Worm (Caenorhabditis elegans) whole organism, L1 larva: ENCODE measurements around the gene C29F7.1.
A peak's percentile ranks its signal among the peaks of the same experiment; 100 is the strongest.

Experiments
- C04F5.9 ChIP-seq: sonication (generic microtip); optimal IDR thresholded peaks from 2 replicates; lab custom pipeline; 2016; ENCODE audit warnings: missing genetic modification characterization, missing compliant biosample characterization
- C16A3.4 ChIP-seq: fragments of 150-350 bp; optimal IDR thresholded peaks from 2 replicates; lab custom pipeline; 2014; ENCODE audit warnings: missing biosample characterization, missing genetic modification characterization
- aha-1 ChIP-seq: fragments of 150-350 bp; optimal IDR thresholded peaks from 2 replicates; lab custom pipeline; 2014; ENCODE audit warnings: missing biosample characterization, missing genetic modification characterization
- ama-1 ChIP-seq: fragments of 150-350 bp; optimal IDR thresholded peaks from 2 replicates; lab custom pipeline; 2014
- blmp-1 ChIP-seq: fragments of 150-350 bp; optimal IDR thresholded peaks from 2 replicates; lab custom pipeline; 2014; ENCODE audit warnings: missing biosample characterization, missing genetic modification characterization
- ceh-82 ChIP-seq, 3 experiments: fragments of 150-350 bp in 1 of 3; sonication (generic microtip) in 2 of 3; optimal IDR thresholded peaks; 2 replicates each; lab custom pipeline; 2014 to 2017; ENCODE audit warnings: missing biosample characterization in 3 of 3, missing genetic modification characterization in 3 of 3
- ceh-90 ChIP-seq: sonication (generic microtip); optimal IDR thresholded peaks from 2 replicates; lab custom pipeline; 2016; ENCODE audit warnings: missing genetic modification characterization, missing compliant biosample characterization
- ces-1 ChIP-seq: fragments of 150-350 bp; optimal IDR thresholded peaks from 2 replicates; lab custom pipeline; 2014; ENCODE audit warnings: missing biosample characterization, missing genetic modification reagents, missing genetic modification characterization
- dsc-1 ChIP-seq: sonication (generic microtip); optimal IDR thresholded peaks from 2 replicates; lab custom pipeline; 2016; ENCODE audit warnings: mild to moderate bottlenecking, missing genetic modification characterization, missing compliant biosample characterization
- efl-1 ChIP-seq, 4 experiments: fragments of 150-350 bp; optimal IDR thresholded peaks in 3 of 4; peaks in 1 of 4; 1 replicate in 1 of 4; 2 replicates in 3 of 4; lab custom pipeline; 2014; ENCODE audit warnings: missing biosample characterization in 2 of 4, missing genetic modification characterization in 2 of 4, missing genetic modification reagents in 2 of 4
- efl-3 ChIP-seq: fragments of 200-800 bp; sonication (Bioruptor generic); optimal IDR thresholded peaks from 2 replicates; lab custom pipeline; 2018; ENCODE audit warnings: mild to moderate bottlenecking, missing genetic modification characterization, missing compliant biosample characterization
- egl-13 ChIP-seq: sonication (generic microtip); optimal IDR thresholded peaks from 2 replicates; lab custom pipeline; 2016; ENCODE audit warnings: missing genotype, missing genetic modification reagents, missing genetic modification characterization, missing compliant biosample characterization
- elt-2 ChIP-seq: sonication (generic microtip); optimal IDR thresholded peaks from 2 replicates; lab custom pipeline; 2016; ENCODE audit warnings: missing genetic modification characterization, mild to moderate bottlenecking, inconsistent platforms, missing compliant biosample characterization, missing genetic modification reagents
- fkh-10 ChIP-seq: sonication (generic microtip); optimal IDR thresholded peaks from 2 replicates; lab custom pipeline; 2017; ENCODE audit warnings: missing biosample characterization, missing genetic modification reagents, missing genetic modification characterization
- fkh-8 ChIP-seq: sonication (generic microtip); optimal IDR thresholded peaks from 2 replicates; lab custom pipeline; 2016; ENCODE audit warnings: mild to moderate bottlenecking, missing genetic modification characterization, missing compliant biosample characterization
- fos-1 ChIP-seq: fragments of 150-350 bp; optimal IDR thresholded peaks from 2 replicates; lab custom pipeline; 2014; ENCODE audit warnings: missing biosample characterization, missing genetic modification characterization
- hlh-4 ChIP-seq: sonication (generic microtip); optimal IDR thresholded peaks from 2 replicates; lab custom pipeline; 2016; ENCODE audit warnings: mild to moderate bottlenecking, missing genetic modification characterization, missing compliant biosample characterization
- irx-1 ChIP-seq: sonication (generic microtip); optimal IDR thresholded peaks from 2 replicates; lab custom pipeline; 2016; ENCODE audit warnings: missing genetic modification characterization, missing compliant biosample characterization
- isw-1 ChIP-seq: fragments of 200-800 bp; sonication (Bioruptor generic); IDR thresholded peaks from 2 replicates; pipeline ENCODE4 v1.3.6; 2022; ENCODE audit warnings: missing genetic modification characterization, missing compliant biosample characterization
- lin-13 ChIP-seq: fragments of 150-350 bp; optimal IDR thresholded peaks from 2 replicates; lab custom pipeline; 2014; ENCODE audit warnings: missing biosample characterization, missing genetic modification reagents, missing genetic modification characterization
- lin-35 ChIP-seq, 2 experiments: fragments of 150-350 bp; optimal IDR thresholded peaks; 2 replicates each; lab custom pipeline; 2014; ENCODE audit warnings: missing biosample characterization in 2 of 2, missing genetic modification characterization in 2 of 2, missing genetic modification reagents in 2 of 2
- lin-39 ChIP-seq: fragments of 150-350 bp; optimal IDR thresholded peaks from 2 replicates; lab custom pipeline; 2014; ENCODE audit warnings: missing biosample characterization, missing genetic modification reagents, missing genetic modification characterization
- lsy-2 ChIP-seq, 2 experiments: fragments of 150-350 bp; optimal IDR thresholded peaks; 2 replicates each; lab custom pipeline; 2014; ENCODE audit warnings: missing biosample characterization in 2 of 2, missing genetic modification characterization in 2 of 2
- mab-9 ChIP-seq: fragments of 200-800 bp; sonication (Bioruptor generic); IDR thresholded peaks from 2 replicates; pipeline ENCODE4 v1.3.6; 2022; ENCODE audit warnings: missing genetic modification reagents, missing genetic modification characterization, missing compliant biosample characterization
- mdl-1 ChIP-seq, 2 experiments: fragments of 150-350 bp; optimal IDR thresholded peaks; 2 replicates each; lab custom pipeline; 2014 to 2017; ENCODE audit warnings: missing biosample characterization in 2 of 2, missing genetic modification characterization in 2 of 2, inconsistent platforms in 1 of 2
- nhr-11 ChIP-seq: fragments of 150-350 bp; optimal IDR thresholded peaks from 2 replicates; lab custom pipeline; 2014; ENCODE audit warnings: missing biosample characterization, missing genetic modification characterization
- nhr-12 ChIP-seq: sonication (generic microtip); optimal IDR thresholded peaks from 2 replicates; lab custom pipeline; 2017; ENCODE audit warnings: missing biosample characterization, missing genetic modification characterization
- nhr-19 ChIP-seq: fragments of 200-800 bp; sonication (Bioruptor generic); conservative IDR thresholded peaks from 2 replicates; pipeline ENCODE4 v1.3.6; 2022; ENCODE audit warnings: missing genetic modification characterization, missing compliant biosample characterization
- nhr-20 ChIP-seq: sonication (generic microtip); optimal IDR thresholded peaks from 2 replicates; lab custom pipeline; 2016; ENCODE audit warnings: mild to moderate bottlenecking, missing genetic modification characterization, missing compliant biosample characterization
- nhr-47 ChIP-seq: sonication (generic microtip); optimal IDR thresholded peaks from 2 replicates; lab custom pipeline; 2016; ENCODE audit warnings: mild to moderate bottlenecking, missing genetic modification characterization, moderate library complexity, missing compliant biosample characterization
- nhr-77 ChIP-seq: fragments of 150-350 bp; optimal IDR thresholded peaks from 2 replicates; lab custom pipeline; 2014; ENCODE audit warnings: missing biosample characterization, missing genetic modification characterization
- nhr-85 ChIP-seq: sonication (generic microtip); peaks from one replicate; lab custom pipeline; 2016; ENCODE audit warnings: missing genetic modification characterization, inconsistent platforms, missing compliant biosample characterization
- nhr-90 ChIP-seq: sonication (generic microtip); optimal IDR thresholded peaks from 2 replicates; lab custom pipeline; 2016; ENCODE audit warnings: mild to moderate bottlenecking, missing genetic modification characterization, missing compliant biosample characterization; ENCODE audit not compliant: poor library complexity
- pqm-1 ChIP-seq: sonication (generic microtip); optimal IDR thresholded peaks from 3 replicates; lab custom pipeline; 2017; ENCODE audit warnings: missing biosample characterization, missing genetic modification characterization
- snu-23 ChIP-seq: sonication (generic microtip); optimal IDR thresholded peaks from 2 replicates; lab custom pipeline; 2016; ENCODE audit warnings: missing genetic modification characterization, missing compliant biosample characterization
- sox-4 ChIP-seq: sonication (generic microtip); optimal IDR thresholded peaks from 2 replicates; lab custom pipeline; 2016; ENCODE audit warnings: missing genetic modification characterization, missing compliant biosample characterization
- sup-37 ChIP-seq: fragments of 200-800 bp; sonication (Bioruptor generic); optimal IDR thresholded peaks from 2 replicates; lab custom pipeline; 2018; ENCODE audit warnings: mild to moderate bottlenecking, missing genetic modification characterization, missing compliant biosample characterization
- unc-130 ChIP-seq: fragments of 150-350 bp; optimal IDR thresholded peaks from 2 replicates; lab custom pipeline; 2017; ENCODE audit warnings: missing biosample characterization, missing genetic modification characterization, inconsistent platforms
- unc-62 ChIP-seq: fragments of 150-350 bp; optimal IDR thresholded peaks from 2 replicates; lab custom pipeline; 2014; ENCODE audit warnings: missing biosample characterization, missing genetic modification reagents, missing genetic modification characterization
- unc-86 ChIP-seq: sonication (generic microtip); optimal IDR thresholded peaks from 2 replicates; lab custom pipeline; 2016; ENCODE audit warnings: missing genetic modification characterization, missing compliant biosample characterization
- unc-98 ChIP-seq: fragments of 200-800 bp; sonication (Bioruptor generic); IDR thresholded peaks from 2 replicates; pipeline ENCODE4 v1.3.6; 2022; ENCODE audit warnings: missing genetic modification characterization, missing compliant biosample characterization
- vab-15 ChIP-seq: sonication (generic microtip); optimal IDR thresholded peaks from 2 replicates; lab custom pipeline; 2017; ENCODE audit warnings: missing genotype, mild to moderate bottlenecking, missing genetic modification characterization, missing compliant biosample characterization
- xbp-1 ChIP-seq: sonication (generic microtip); optimal IDR thresholded peaks from 2 replicates; lab custom pipeline; 2016; ENCODE audit warnings: missing genetic modification characterization, missing compliant biosample characterization
- zip-4 ChIP-seq: fragments of 200-800 bp; sonication (Bioruptor generic); optimal IDR thresholded peaks from 2 replicates; lab custom pipeline; 2018; ENCODE audit warnings: mild to moderate bottlenecking, missing genetic modification characterization, moderate library complexity, missing compliant biosample characterization
- ztf-11 ChIP-seq, 2 experiments: sonication (generic microtip); optimal IDR thresholded peaks; 2 replicates each; lab custom pipeline; 2016 to 2017; ENCODE audit warnings: missing genetic modification characterization in 2 of 2, missing biosample characterization in 1 of 2, missing compliant biosample characterization in 1 of 2

C29F7.1 gene

ce11 chrX:13401311-13401710 is 8.4 kb upstream of the C29F7.1 start (continued):
- TF ChIP-seq efl-1 (optimal IDR thresholded peaks at IDR 0.05; lab: Kevin White, UChicago) = peak in 1 of 2 experiments; percentile 4
- TF ChIP-seq efl-1 (GFP tag; optimal IDR thresholded peaks at IDR 0.05 in 1 of 2; lab: Kevin White, UChicago) = peak in 1 of 2 experiments; percentile 15
- no peak for TF ChIP-seq unc-62 (GFP tag; lab: Kevin White, UChicago)
- peak; percentile 40 for TF ChIP-seq nhr-77 (tag; lab: Kevin White, UChicago)
- TF ChIP-seq lsy-2 (tag; optimal IDR thresholded peaks at IDR 0.05; lab: Kevin White, UChicago) = no peak
- no peak for TF ChIP-seq zip-4 (GFP tag; lab: Kevin White, UChicago)
- TF ChIP-seq xbp-1 = no peak
- TF ChIP-seq lin-35 (GFP tag; optimal IDR thresholded peaks at IDR 0.05; lab: Kevin White, UChicago) = no peak
- no peak for TF ChIP-seq ama-1 (lab: Kevin White, UChicago)

- TF ChIP-seq fkh-8 (tag; lab: Kevin White, UChicago) = no peak
- no peak for TF ChIP-seq vab-15
- no peak for TF ChIP-seq nhr-11
- TF ChIP-seq C16A3.4 (tag; lab: Kevin White, UChicago) = no peak
- no peak for TF ChIP-seq unc-130 (tag; lab: Kevin White, UChicago)
- TF ChIP-seq mdl-1 (tag; optimal IDR thresholded peaks at IDR 0.05; lab: Kevin White, UChicago) = no peak
- no peak for TF ChIP-seq lin-13 (GFP tag; lab: Kevin White, UChicago)
- no peak for TF ChIP-seq egl-13
- TF ChIP-seq ceh-82 (tag; optimal IDR thresholded peaks at IDR 0.05; lab: Kevin White, UChicago) = no peak
- TF ChIP-seq ceh-90 (tag; lab: Kevin White, UChicago) = no peak
- no peak for TF ChIP-seq zip-4 (GFP tag; lab: Kevin White, UChicago)
- TF ChIP-seq, all 84 proteins: peak for 0
These were observed 8.0 kb upstream of the C29F7.1 start, which contains the start of gene F02C12.1 for ce11 chrX:13401783-13402182. Gene F02C12.1, plus strand, starts transcription at chrX:13402083.

ce11 chrX:13411306-13411705 is 1.6 kb downstream of the C29F7.1 start:
- TF ChIP-seq nhr-20 (tag; lab: Kevin White, UChicago) (peak; percentile 71), snu-23 (GFP tag; lab: Kevin White, UChicago) (peak; percentile 4), dsc-1 (no peak)

DNA sequence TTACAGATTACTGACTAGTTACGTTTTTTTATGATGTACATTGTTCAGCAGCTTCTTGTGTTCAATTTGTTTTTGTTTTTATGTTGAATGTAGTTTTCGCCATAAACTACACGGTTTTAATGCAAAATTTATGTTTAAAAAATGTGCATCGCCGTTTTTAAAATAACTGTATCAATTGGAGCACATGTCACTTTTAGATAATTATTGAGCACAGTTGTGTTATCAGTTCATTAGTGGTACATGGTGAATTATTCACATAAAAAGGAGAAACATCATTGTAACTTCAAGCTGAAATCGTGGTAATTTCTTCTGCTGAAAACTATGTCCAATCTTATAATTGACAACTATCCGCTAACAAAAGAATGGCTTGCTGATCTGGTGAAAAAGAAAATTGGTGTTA is 2.6 kb downstream of the C29F7.1 start:
- TF ChIP-seq nhr-85 (tag; lab: Kevin White, UChicago) (no peak), fkh-8 (tag; lab: Kevin White, UChicago) (no peak), elt-2 (tag; lab: Kevin White, UChicago) (peak; percentile 40), mab-9 (no peak), xbp-1 (no peak), efl-1 (optimal IDR thresholded peaks at IDR 0.05; lab: Kevin White, UChicago) (no peak), efl-1 (GFP tag; optimal IDR thresholded peaks at IDR 0.05 in 1 of 2; lab: Kevin White, UChicago) (peak in 1 of 2 experiments; percentile 8), unc-86 (tag; lab: Kevin White, UChicago) (no peak), irx-1 (tag; lab: Kevin White, UChicago) (no peak), isw-1 (GFP tag; lab: Robert Waterston, UW) (no peak), mdl-1 (tag; optimal IDR thresholded peaks at IDR 0.05; lab: Kevin White, UChicago) (no peak), lsy-2 (tag; optimal IDR thresholded peaks at IDR 0.05; lab: Kevin White, UChicago) (no peak), aha-1 (tag; lab: Kevin White, UChicago) (no peak), efl-3 (GFP tag; lab: Kevin White, UChicago) (no peak), ztf-11 (tag; optimal IDR thresholded peaks at IDR 0.05; lab: Kevin White, UChicago) (no peak), nhr-12 (no peak), fos-1 (tag; lab: Kevin White, UChicago) (no peak)

DNA sequence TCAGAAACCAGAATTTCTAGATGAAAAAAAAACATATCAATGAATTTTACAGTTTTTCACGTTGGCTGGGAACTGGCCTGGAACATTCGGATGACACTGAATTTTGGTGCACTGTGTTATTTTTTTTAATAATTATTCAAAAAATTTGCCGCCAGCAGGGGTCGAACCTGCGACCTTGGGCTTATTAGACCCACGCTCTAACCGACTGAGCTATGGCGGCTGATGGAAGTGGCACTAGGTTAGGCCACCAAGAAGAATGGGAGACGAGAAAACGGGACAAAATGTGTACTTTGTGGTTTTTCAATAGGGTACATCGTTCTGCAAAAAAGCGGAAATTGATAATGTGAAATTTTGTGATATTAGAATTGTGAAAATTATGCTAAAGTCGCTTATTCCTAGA is 5.2 kb downstream of the C29F7.1 start:
- TF ChIP-seq C04F5.9 (tag; lab: Kevin White, UChicago) = no peak
- TF ChIP-seq fkh-10 = no peak
- TF ChIP-seq nhr-77 (tag; lab: Kevin White, UChicago) = no peak
- no peak for TF ChIP-seq lin-13 (GFP tag; lab: Kevin White, UChicago)
- no peak for TF ChIP-seq pqm-1 (tag; lab: Kevin White, UChicago)
- TF ChIP-seq sup-37 (GFP tag; lab: Kevin White, UChicago) = no peak
- no peak for TF ChIP-seq ces-1 (GFP tag; lab: Kevin White, UChicago)
- no peak for TF ChIP-seq blmp-1 (tag; lab: Kevin White, UChicago)
- no peak for TF ChIP-seq lin-39
- TF ChIP-seq unc-98 (GFP tag; lab: Robert Waterston, UW) = no peak
- TF ChIP-seq ama-1 (lab: Kevin White, UChicago) = no peak
- TF ChIP-seq nhr-19 (GFP tag; lab: Robert Waterston, UW) = peak; percentile 51
- no peak for TF ChIP-seq zip-4 (GFP tag; lab: Kevin White, UChicago)
- no peak for TF ChIP-seq nhr-12
- TF ChIP-seq sox-4 = no peak
- no peak for TF ChIP-seq hlh-4 (tag; lab: Kevin White, UChicago)
- TF ChIP-seq efl-3 (GFP tag; lab: Kevin White, UChicago) = no peak
- peak; percentile 44 for TF ChIP-seq nhr-90 (tag; lab: Kevin White, UChicago)
- TF ChIP-seq ceh-90 (tag; lab: Kevin White, UChicago) = no peak
- TF ChIP-seq nhr-47 (tag; lab: Kevin White, UChicago) = peak; percentile 45
